Fruit fly (Drosophila melanogaster): Measurements from ENCODE around the gene p24-2.

- TF ChIP-seq h (optimal IDR thresholded peaks at IDR 0.05) (no peak), psq (optimal IDR thresholded peaks at IDR 0.05) (no peak), ttk (optimal IDR thresholded peaks at IDR 0.05) (no peak)
These were observed 18.3 kb upstream of the p24-2 start, which contains the start of the genes trbd and dmt for dm6 chr3R:9710886-9711285.
